Worm (Caenorhabditis elegans): ENCODE results near the gene C06E4.8.

C06E4.8 gene

ce11 chrIV:7285839-7286238 is at the start of gene C06E4.8:
C06E4.8 (minus strand) TSS chrIV:7285875.
- TF ChIP-seq ztf-16 (tag; optimal IDR thresholded peaks at IDR 0.05) (no peak), C08G9.2 (tag; optimal IDR thresholded peaks at IDR 0.05) (no peak), Y22D7AL.16 (tag; optimal IDR thresholded peaks at IDR 0.05) (no peak), ceh-34 (tag; optimal IDR thresholded peaks at IDR 0.05) (no peak), ceh-2 (tag; optimal IDR thresholded peaks at IDR 0.05) (no peak), eyg-1 (tag; optimal IDR thresholded peaks at IDR 0.05) (no peak), ceh-30 (tag; optimal IDR thresholded peaks at IDR 0.05) (no peak), nfya-1 (tag; optimal IDR thresholded peaks at IDR 0.05) (no peak), ceh-6 (GFP tag; optimal IDR thresholded peaks at IDR 0.05) (no peak), odd-2 (tag; optimal IDR thresholded peaks at IDR 0.05) (no peak), fax-1 (tag; optimal IDR thresholded peaks at IDR 0.05) (no peak), sox-4 (tag; optimal IDR thresholded peaks at IDR 0.05) (no peak), ceh-24 (tag; optimal IDR thresholded peaks at IDR 0.05) (no peak), tbx-2 (tag; optimal IDR thresholded peaks at IDR 0.05) (no peak)

ce11 chrIV:7332695-7333094 is 47.0 kb upstream of the C06E4.8 start, which contains the start of gene ocr-4:
ocr-4 (minus strand) TSS chrIV:7332795.
- TF ChIP-seq unc-42 (tag; optimal IDR thresholded peaks at IDR 0.05) (no peak), ceh-2 (tag; optimal IDR thresholded peaks at IDR 0.05) (no peak), syd-9 (tag; optimal IDR thresholded peaks at IDR 0.05) (no peak), rnt-1 (tag; optimal IDR thresholded peaks at IDR 0.05) (no peak), Y22D7AL.16 (tag; optimal IDR thresholded peaks at IDR 0.05) (no peak), ceh-24 (tag; optimal IDR thresholded peaks at IDR 0.05) (no peak), pax-1 (tag; optimal IDR thresholded peaks at IDR 0.05) (no peak), F13H6.1 (tag; optimal IDR thresholded peaks at IDR 0.05) (no peak), mec-3 (tag; optimal IDR thresholded peaks at IDR 0.05; ENCODE audit: borderline replicate concordance) (no peak), tbx-7 (tag; optimal IDR thresholded peaks at IDR 0.05) (no peak), sox-4 (tag; optimal IDR thresholded peaks at IDR 0.05) (no peak), tbx-2 (tag; optimal IDR thresholded peaks at IDR 0.05) (no peak), ttx-3 (tag; optimal IDR thresholded peaks at IDR 0.05) (no peak)

ce11 chrIV:7328918-7329317 is 43.2 kb upstream of the C06E4.8 start, which contains the start of gene sqst-2:
sqst-2 (minus strand) TSS chrIV:7328975.
- TF ChIP-seq dve-1 (tag; optimal IDR thresholded peaks at IDR 0.05) (no peak), K09A11.1 (tag; optimal IDR thresholded peaks at IDR 0.05; ENCODE audit: insufficient read depth) (no peak), nhr-232 (tag; optimal IDR thresholded peaks at IDR 0.05) (no peak), gmeb-2 (tag; optimal IDR thresholded peaks at IDR 0.05) (no peak), C08G9.2 (tag; optimal IDR thresholded peaks at IDR 0.05) (no peak), elt-2 (tag; optimal IDR thresholded peaks at IDR 0.05) (no peak), elt-4 (tag; optimal IDR thresholded peaks at IDR 0.05) (no peak), ceh-9 (tag; optimal IDR thresholded peaks at IDR 0.05) (no peak), lin-11 (tag; optimal IDR thresholded peaks at IDR 0.05) (no peak), pha-2 (tag; optimal IDR thresholded peaks at IDR 0.05) (no peak), ttx-3 (tag; optimal IDR thresholded peaks at IDR 0.05) (no peak), pag-3 (tag; optimal IDR thresholded peaks at IDR 0.05; ENCODE audit: borderline replicate concordance) (no peak), eyg-1 (tag; optimal IDR thresholded peaks at IDR 0.05) (no peak), rnt-1 (tag; optimal IDR thresholded peaks at IDR 0.05) (no peak), ceh-18 (tag; optimal IDR thresholded peaks at IDR 0.05) (no peak)

ce11 chrIV:7326613-7327149 is 41.0 kb upstream of the C06E4.8 start, which contains the start of gene ifo-1:
ifo-1 (minus strand) TSS chrIV:7326663.
- TF ChIP-seq zip-5 (tag; optimal IDR thresholded peaks at IDR 0.05) = no peak
- TF ChIP-seq rnt-1 (tag; optimal IDR thresholded peaks at IDR 0.05) = no peak
- TF ChIP-seq elt-2 (tag; optimal IDR thresholded peaks at IDR 0.05) = peak; percentile 86

- no peak for TF ChIP-seq pha-4 (tag; optimal IDR thresholded peaks at IDR 0.05)
- no peak for TF ChIP-seq ref-2 (tag; optimal IDR thresholded peaks at IDR 0.05)
- no peak for TF ChIP-seq pax-1 (tag; optimal IDR thresholded peaks at IDR 0.05)
- no peak for TF ChIP-seq ama-1 (optimal IDR thresholded peaks at IDR 0.05)
- TF ChIP-seq sox-2 (GFP tag; IDR thresholded peaks at IDR 0.05) = no peak
- TF ChIP-seq ceh-18 (tag; optimal IDR thresholded peaks at IDR 0.05) = no peak
- TF ChIP-seq ceh-48 (tag; optimal IDR thresholded peaks at IDR 0.05) = no peak
- no peak for TF ChIP-seq hlh-30 (tag; optimal IDR thresholded peaks at IDR 0.05; ENCODE audit: insufficient read depth)
- TF ChIP-seq che-1 (tag; optimal IDR thresholded peaks at IDR 0.05) = no peak
- no peak for TF ChIP-seq ceh-2 (tag; optimal IDR thresholded peaks at IDR 0.05)
- no peak for TF ChIP-seq ceh-19 (GFP tag; optimal IDR thresholded peaks at IDR 0.05)
- TF ChIP-seq unc-42 (tag; optimal IDR thresholded peaks at IDR 0.05) = no peak
- no peak for TF ChIP-seq gmeb-2 (tag; optimal IDR thresholded peaks at IDR 0.05)
- TF ChIP-seq pqm-1 (tag; optimal IDR thresholded peaks at IDR 0.05) = no peak
- TF ChIP-seq ets-4 (tag; optimal IDR thresholded peaks at IDR 0.05) = no peak
- no peak for TF ChIP-seq madf-2 (tag; optimal IDR thresholded peaks at IDR 0.05)
These were observed 40.0 kb upstream of the C06E4.8 start for ce11 chrIV:7325698-7326097.

Data from whole organism, late embryonic.